Fruit fly (Drosophila melanogaster): Measurements from ENCODE around the gene CG14434.

Gene CG14434

dm6 chrX:6803312-6803794, 63.6 kb downstream of the CG14434 start, which contains the start of the genes C3G and pod1 (continued):
- TF ChIP-seq CG12299 (tag; optimal IDR thresholded peaks at IDR 0.05) (peak; percentile 39), CG6854 (GFP tag; optimal IDR thresholded peaks at IDR 0.05) (no peak), CG2712 (tag; optimal IDR thresholded peaks at IDR 0.05) (peak; percentile 39), Sox100B (GFP tag; optimal IDR thresholded peaks at IDR 0.05) (no peak), CG18619 (GFP tag; optimal IDR thresholded peaks at IDR 0.05) (no peak), Ptx1 (GFP tag; IDR thresholded peaks at IDR 0.05) (peak; percentile 18; the same call in 1 of the 2 replicates), Gug (GFP tag; IDR thresholded peaks at IDR 0.05) (peak; percentile 65; the same call in 2 of the 4 replicates), yki (optimal IDR thresholded peaks at IDR 0.05) (no peak), stwl (tag; optimal IDR thresholded peaks at IDR 0.05) (peak; percentile 41), br (optimal IDR thresholded peaks at IDR 0.05) (no peak), ato (GFP tag; IDR thresholded peaks at IDR 0.05; ENCODE audit: partially characterized antibody) (peak; percentile 96), vnd (GFP tag; IDR thresholded peaks at IDR 0.05; ENCODE audit: partially characterized antibody) (peak; percentile 97), CG10959 (GFP tag; IDR thresholded peaks at IDR 0.05) (no peak), Oaz (GFP tag; IDR thresholded peaks at IDR 0.05) (no peak), Fer3 (tag; optimal IDR thresholded peaks at IDR 0.05) (no peak), CG7745 (tag; optimal IDR thresholded peaks at IDR 0.05) (no peak), shn (GFP tag; optimal IDR thresholded peaks at IDR 0.05) (peak; percentile 43), CG12236 (GFP tag; optimal IDR thresholded peaks at IDR 0.05) (no peak), ems (GFP tag; optimal IDR thresholded peaks at IDR 0.05) (peak; percentile 21), NC2α (GFP tag; optimal IDR thresholded peaks at IDR 0.05) (no peak), CG7372 (GFP tag; IDR thresholded peaks at IDR 0.05) (no peak), CG4820 (GFP tag; optimal IDR thresholded peaks at IDR 0.05) (no peak), bsh (GFP tag; optimal IDR thresholded peaks at IDR 0.05) (no peak), al (GFP tag; IDR thresholded peaks at IDR 0.05) (0 out of 2 replicates have a peak, but pooled peaks have one; percentile 14), CG33213 (GFP tag; optimal IDR thresholded peaks at IDR 0.05) (peak; percentile 71), Gsc (GFP tag; IDR thresholded peaks at IDR 0.05) (no peak), CG10462 (GFP tag; optimal IDR thresholded peaks at IDR 0.05) (no peak), ewg (GFP tag; optimal IDR thresholded peaks at IDR 0.05) (peak; percentile 48), CG8388 (GFP tag; optimal IDR thresholded peaks at IDR 0.05) (no peak), CG9876 (GFP tag; optimal IDR thresholded peaks at IDR 0.05) (no peak), CG11456 (GFP tag; IDR thresholded peaks at IDR 0.05) (peak; percentile 76; the same call in 2 of the 3 replicates), CG7556 (GFP tag; optimal IDR thresholded peaks at IDR 0.05) (no peak), CG3281 (GFP tag; optimal IDR thresholded peaks at IDR 0.05) (no peak), Max (GFP tag; optimal IDR thresholded peaks at IDR 0.05) (peak; percentile 50), ttk (GFP tag; IDR thresholded peaks at IDR 0.05) (no peak), gro (GFP tag; optimal IDR thresholded peaks at IDR 0.05) (peak; percentile 71), CG17912 (GFP tag; optimal IDR thresholded peaks at IDR 0.05) (peak; percentile 11), CG10543 (GFP tag; optimal IDR thresholded peaks at IDR 0.05) (peak; percentile 33), Rx (GFP tag; IDR thresholded peaks at IDR 0.05) (no peak), tgo (GFP tag; IDR thresholded peaks at IDR 0.05) (no peak), Trl (optimal IDR thresholded peaks at IDR 0.05) (peak in 1 of 2 experiments; percentile 20), Trl (GFP tag; optimal IDR thresholded peaks at IDR 0.05) (peak; percentile 42), BtbVII (GFP tag; optimal IDR thresholded peaks at IDR 0.05) (no peak), gfzf (GFP tag; optimal IDR thresholded peaks at IDR 0.05) (peak; percentile 88), ssp (GFP tag; IDR thresholded peaks at IDR 0.05) (peak; percentile 43; the same call in 1 of the 2 replicates), wdn (GFP tag; IDR thresholded peaks at IDR 0.05) (no peak), CG15479 (GFP tag; optimal IDR thresholded peaks at IDR 0.05) (peak; percentile 82), CG9727 (GFP tag; optimal IDR thresholded peaks at IDR 0.05) (no peak), Hmx (GFP tag; optimal IDR thresholded peaks at IDR 0.05) (no peak), lbe (GFP tag; optimal IDR thresholded peaks at IDR 0.05) (peak; percentile 32), Drgx (GFP tag; IDR thresholded peaks at IDR 0.05) (no peak), Dll (GFP tag; IDR thresholded peaks at IDR 0.05; ENCODE audit: partially characterized antibody) (peak; percentile 94)
